Worm (Caenorhabditis elegans): ENCODE results near the gene Y27F2A.8.

DNA sequence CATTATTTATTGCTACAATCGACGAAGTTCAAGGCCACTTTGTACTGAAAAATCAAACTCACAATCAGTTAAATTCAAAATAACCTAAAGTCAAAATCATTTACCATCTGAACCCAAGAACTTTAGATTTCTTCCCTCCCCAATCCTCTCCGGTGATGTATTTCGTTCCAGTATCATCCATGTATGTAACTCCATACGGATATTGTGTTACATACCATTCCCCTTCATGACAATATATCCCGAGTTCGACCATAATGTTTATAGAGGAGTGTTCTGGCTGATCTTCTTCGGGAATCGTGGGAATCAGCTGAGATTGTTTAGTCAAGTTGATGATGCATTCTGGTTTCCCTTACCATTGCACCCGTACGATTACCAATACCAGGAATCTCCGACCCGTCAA is 35.2 kb upstream of the Y27F2A.8 start:
- TF ChIP-seq unc-120 (tag; optimal IDR thresholded peaks at IDR 0.05; ENCODE audit: poor library complexity, severe bottlenecking) (no peak), lin-13 (tag; optimal IDR thresholded peaks at IDR 0.05) (no peak), ces-1 (GFP tag; optimal IDR thresholded peaks at IDR 0.05) (no peak), nhr-76 (tag; optimal IDR thresholded peaks at IDR 0.05) (no peak), sptf-1 (tag; optimal IDR thresholded peaks at IDR 0.05) (no peak), cnd-1 (tag; optimal IDR thresholded peaks at IDR 0.05) (no peak), unc-62 (GFP tag; optimal IDR thresholded peaks at IDR 0.05) (no peak), elt-1 (tag; optimal IDR thresholded peaks at IDR 0.05; ENCODE audit: borderline replicate concordance, insufficient read depth) (no peak), mab-5 (tag; optimal IDR thresholded peaks at IDR 0.05) (no peak), nhr-28 (tag; optimal IDR thresholded peaks at IDR 0.05) (no peak), M03D4.4 (tag; optimal IDR thresholded peaks at IDR 0.05) (no peak), elt-3 (tag; optimal IDR thresholded peaks at IDR 0.05) (no peak), pha-4 (tag; optimal IDR thresholded peaks at IDR 0.05) (no peak)
